Worm (Caenorhabditis elegans) whole organism, midembryonic: ENCODE results near the gene srx-8.

Experiments used
- T22C8.4 ChIP-seq: fragments of 200-800 bp; sonication (Bioruptor generic); IDR thresholded peaks from 2 replicates; pipeline ENCODE4 v1.3.6; 2022; ENCODE audit warnings: missing genetic modification characterization, missing compliant biosample characterization
- cog-1 ChIP-seq: sonication (generic microtip); optimal IDR thresholded peaks from 2 replicates; lab custom pipeline; 2016; ENCODE audit warnings: missing genetic modification characterization, missing compliant biosample characterization
- flt-1 ChIP-seq: fragments of 200-800 bp; sonication (Bioruptor generic); IDR thresholded peaks from 2 replicates; pipeline ENCODE4 v1.3.6; 2022; ENCODE audit warnings: missing genetic modification characterization, missing compliant biosample characterization
- klf-2 ChIP-seq: fragments of 200-800 bp; sonication (Bioruptor generic); conservative IDR thresholded peaks from 2 replicates; pipeline ENCODE4 v1.3.6; 2022; ENCODE audit warnings: missing genetic modification reagents, missing genetic modification characterization, missing compliant biosample characterization
- med-1 ChIP-seq: sonication (generic microtip); optimal IDR thresholded peaks from 2 replicates; lab custom pipeline; 2017; ENCODE audit warnings: missing genetic modification characterization, mild to moderate bottlenecking, missing compliant biosample characterization, antibody characterized with exemption, missing genetic modification reagents; ENCODE audit not compliant: insufficient read depth
- ref-1 ChIP-seq: fragments of 200-800 bp; sonication (Bioruptor generic); conservative IDR thresholded peaks from 2 replicates; pipeline ENCODE4 v1.3.6; 2022; ENCODE audit warnings: missing genetic modification reagents, missing genetic modification characterization, missing compliant biosample characterization
- tab-1 ChIP-seq: fragments of 200-800 bp; sonication (Bioruptor generic); IDR thresholded peaks from 2 replicates; pipeline ENCODE4 v1.3.6; 2022; ENCODE audit warnings: missing genetic modification characterization, missing compliant biosample characterization
- ztf-23 ChIP-seq: fragments of 200-800 bp; sonication (Bioruptor generic); IDR thresholded peaks from 2 replicates; pipeline ENCODE4 v1.3.6; 2022; ENCODE audit warnings: missing genetic modification reagents, missing genetic modification characterization, missing compliant biosample characterization
- ztf-29 ChIP-seq: fragments of 200-800 bp; sonication (Bioruptor generic); IDR thresholded peaks from 2 replicates; pipeline ENCODE4 v1.3.6; 2022; ENCODE audit warnings: missing genetic modification reagents, missing genetic modification characterization, missing compliant biosample characterization

srx-8 gene

DNA sequence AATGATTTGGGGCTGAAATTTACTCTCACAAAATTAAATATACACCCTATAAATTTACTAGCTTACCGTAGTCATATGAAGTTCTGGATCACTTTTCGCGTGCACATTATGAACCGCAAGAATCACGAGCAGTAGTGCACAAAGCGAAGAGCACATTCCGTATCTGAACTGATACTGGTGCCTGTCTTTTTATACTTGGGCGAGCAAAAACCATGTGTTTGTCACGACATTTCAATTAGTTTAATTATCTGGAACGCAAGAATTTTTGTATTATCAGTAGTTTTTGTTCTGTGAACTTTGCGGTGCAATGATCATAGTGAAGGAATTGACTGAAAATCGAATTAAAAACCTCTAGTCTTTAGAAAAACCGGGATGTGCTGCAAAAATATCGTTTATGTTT, 31.9 kb downstream of the srx-8 start, which contains the start of gene lipl-3:
TSS of gene lipl-3 (minus strand) at position 161 of the 400 bp plus-strand sequence.
- TF ChIP-seq klf-2 (GFP tag; lab: Robert Waterston, UW) (no peak), ztf-29 (GFP tag; lab: Robert Waterston, UW) (no peak), tab-1 (GFP tag; lab: Robert Waterston, UW) (no peak)

DNA sequence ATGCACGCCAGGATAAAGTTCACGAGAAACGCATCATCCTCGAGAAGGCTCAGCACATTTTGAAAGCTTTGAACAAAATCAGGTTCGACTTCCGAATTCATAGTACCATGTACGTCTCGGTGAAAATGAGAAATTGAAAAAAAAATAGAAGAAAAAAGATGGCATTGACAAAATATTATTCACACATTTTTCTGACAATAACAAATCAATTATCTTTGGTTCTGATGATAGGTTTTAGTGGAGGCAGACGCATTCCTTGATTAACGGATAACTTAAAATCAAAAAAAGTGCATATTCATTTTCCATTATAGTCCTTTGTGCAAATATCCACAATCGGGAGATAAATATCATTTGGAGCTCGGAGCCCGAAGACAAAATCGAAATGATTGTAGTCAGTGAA, 34.4 kb downstream of the srx-8 start, which contains the start of gene srw-107:
TSS of gene srw-107 (minus strand) at position 101 of the 400 bp plus-strand sequence.
- TF ChIP-seq flt-1 (GFP tag; lab: Robert Waterston, UW): no peak
- TF ChIP-seq cog-1 (tag; lab: Kevin White, UChicago): no peak
- TF ChIP-seq ztf-23 (GFP tag; lab: Robert Waterston, UW): no peak
- no peak for TF ChIP-seq T22C8.4 (GFP tag; lab: Robert Waterston, UW)
- no peak for TF ChIP-seq ref-1 (GFP tag; lab: Robert Waterston, UW)

- TF ChIP-seq med-1 (GFP tag; lab: Kevin White, UChicago) (no peak), ztf-23 (GFP tag; lab: Robert Waterston, UW) (no peak), ref-1 (GFP tag; lab: Robert Waterston, UW) (no peak), T22C8.4 (GFP tag; lab: Robert Waterston, UW) (no peak), cog-1 (tag; lab: Kevin White, UChicago) (no peak), klf-2 (GFP tag; lab: Robert Waterston, UW) (no peak), tab-1 (GFP tag; lab: Robert Waterston, UW) (no peak), flt-1 (GFP tag; lab: Robert Waterston, UW) (no peak), ztf-29 (GFP tag; lab: Robert Waterston, UW) (no peak)
Observed at ce11 chrV:519445-519844, 36.5 kb downstream of the srx-8 start, which contains the start of gene nhr-210. nhr-210 (minus strand) TSS chrV:519545.

DNA sequence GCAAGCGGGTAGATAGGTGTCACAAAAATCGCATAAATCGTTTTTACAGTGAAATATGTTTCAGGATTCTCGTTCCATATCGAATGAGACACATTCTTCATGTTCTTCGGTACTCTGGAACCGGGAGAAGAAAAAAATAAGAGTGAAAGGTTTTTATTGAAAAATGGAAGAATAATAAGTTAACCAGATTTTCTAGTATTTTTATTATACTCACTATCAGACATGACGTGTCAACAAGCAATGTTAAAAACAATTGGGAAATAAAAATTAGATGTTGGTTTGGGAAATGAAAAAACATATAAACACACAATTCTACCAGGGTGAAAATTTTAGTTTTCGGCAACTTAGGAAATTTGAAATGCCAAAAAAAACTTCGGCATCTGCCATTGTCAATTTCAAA, 43.5 kb downstream of the srx-8 start, which contains the start of gene srh-37:
TSS of gene srh-37 (minus strand) at position 101 of the 400 bp plus-strand sequence.
- TF ChIP-seq ztf-23 (GFP tag; lab: Robert Waterston, UW) (no peak), ztf-29 (GFP tag; lab: Robert Waterston, UW) (no peak), ref-1 (GFP tag; lab: Robert Waterston, UW) (no peak), klf-2 (GFP tag; lab: Robert Waterston, UW) (no peak), med-1 (GFP tag; lab: Kevin White, UChicago) (no peak), T22C8.4 (GFP tag; lab: Robert Waterston, UW) (no peak), tab-1 (GFP tag; lab: Robert Waterston, UW) (no peak), flt-1 (GFP tag; lab: Robert Waterston, UW) (no peak)

DNA sequence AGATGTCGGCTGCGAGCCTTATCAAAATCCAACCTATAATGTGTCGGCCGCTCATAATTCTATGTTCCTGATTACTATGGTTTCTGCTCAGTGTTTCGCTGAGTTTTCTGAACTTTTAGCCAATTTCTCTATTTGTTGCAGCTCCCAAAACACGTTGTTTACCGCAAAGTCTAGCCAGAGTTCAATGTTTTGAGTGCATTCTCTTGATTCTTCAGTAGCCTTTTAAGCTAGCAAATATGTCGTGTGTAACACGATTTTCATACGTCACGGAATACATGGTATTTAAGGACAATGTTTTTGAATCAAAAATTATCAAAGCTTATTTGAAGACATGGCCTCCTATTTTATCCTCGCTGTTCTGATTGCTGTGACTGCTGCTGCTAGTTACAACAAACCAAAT, 50.8 kb downstream of the srx-8 start, which contains the start of gene srlf-19:
TSS of gene srlf-19 (plus strand) at position 301 of the 400 bp plus-strand sequence.
- TF ChIP-seq ztf-23 (GFP tag; lab: Robert Waterston, UW) (no peak), cog-1 (tag; lab: Kevin White, UChicago) (no peak), T22C8.4 (GFP tag; lab: Robert Waterston, UW) (no peak), med-1 (GFP tag; lab: Kevin White, UChicago) (no peak)
